Worm (Caenorhabditis elegans) whole organism, midembryonic: ENCODE measurements around the gene ZK637.14.
A peak's percentile ranks its signal among the peaks of the same experiment; 100 is the strongest.

Source experiments
- T22C8.4 ChIP-seq: fragments of 200-800 bp; sonication (Bioruptor generic); IDR thresholded peaks from 2 replicates; pipeline ENCODE4 v1.3.6; 2022; ENCODE audit warnings: missing genetic modification characterization, missing compliant biosample characterization
- cog-1 ChIP-seq: sonication (generic microtip); optimal IDR thresholded peaks from 2 replicates; lab custom pipeline; 2016; ENCODE audit warnings: missing genetic modification characterization, missing compliant biosample characterization
- flt-1 ChIP-seq: fragments of 200-800 bp; sonication (Bioruptor generic); IDR thresholded peaks from 2 replicates; pipeline ENCODE4 v1.3.6; 2022; ENCODE audit warnings: missing genetic modification characterization, missing compliant biosample characterization
- klf-2 ChIP-seq: fragments of 200-800 bp; sonication (Bioruptor generic); conservative IDR thresholded peaks from 2 replicates; pipeline ENCODE4 v1.3.6; 2022; ENCODE audit warnings: missing genetic modification reagents, missing genetic modification characterization, missing compliant biosample characterization
- med-1 ChIP-seq: sonication (generic microtip); optimal IDR thresholded peaks from 2 replicates; lab custom pipeline; 2017; ENCODE audit warnings: missing genetic modification characterization, mild to moderate bottlenecking, missing compliant biosample characterization, antibody characterized with exemption, missing genetic modification reagents; ENCODE audit not compliant: insufficient read depth
- ref-1 ChIP-seq: fragments of 200-800 bp; sonication (Bioruptor generic); conservative IDR thresholded peaks from 2 replicates; pipeline ENCODE4 v1.3.6; 2022; ENCODE audit warnings: missing genetic modification reagents, missing genetic modification characterization, missing compliant biosample characterization
- tab-1 ChIP-seq: fragments of 200-800 bp; sonication (Bioruptor generic); IDR thresholded peaks from 2 replicates; pipeline ENCODE4 v1.3.6; 2022; ENCODE audit warnings: missing genetic modification characterization, missing compliant biosample characterization
- ztf-23 ChIP-seq: fragments of 200-800 bp; sonication (Bioruptor generic); IDR thresholded peaks from 2 replicates; pipeline ENCODE4 v1.3.6; 2022; ENCODE audit warnings: missing genetic modification reagents, missing genetic modification characterization, missing compliant biosample characterization
- ztf-29 ChIP-seq: fragments of 200-800 bp; sonication (Bioruptor generic); IDR thresholded peaks from 2 replicates; pipeline ENCODE4 v1.3.6; 2022; ENCODE audit warnings: missing genetic modification reagents, missing genetic modification characterization, missing compliant biosample characterization

ZK637.14 gene

ce11 chrIII:8888956-8889355 lies at the start of gene ZK637.14:
TSS of gene ZK637.14 (minus strand) at chrIII:8889156.
- peak; percentile 16 for TF ChIP-seq cog-1
- TF ChIP-seq ztf-23 = peak; percentile 37; the same call in 1 of the 2 replicates
- TF ChIP-seq ztf-29 = no peak

DNA sequence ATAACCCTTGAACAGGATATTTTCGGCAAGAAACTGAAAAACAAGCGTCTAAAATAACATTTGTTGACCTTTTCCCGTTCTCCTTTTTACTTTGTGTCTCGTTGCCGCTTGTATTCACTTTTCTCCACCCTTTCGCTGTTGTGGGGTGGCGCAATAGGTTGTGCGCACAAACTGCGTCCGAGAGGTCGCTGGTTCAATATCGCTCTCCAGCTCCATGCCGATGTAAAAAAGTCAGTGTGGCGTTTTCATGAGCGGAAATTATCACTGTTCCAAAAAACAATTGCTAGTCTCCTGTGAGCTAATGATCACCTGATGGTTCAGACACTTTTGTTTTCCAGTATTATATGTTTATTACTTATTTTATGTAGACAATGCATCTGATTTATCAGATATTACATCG lies 48.6 kb upstream of the ZK637.14 start:
- TF ChIP-seq cog-1 (peak; percentile 91), ztf-23 (peak; percentile 95), ref-1 (GFP tag; lab: Robert Waterston, UW) (peak; percentile 89), med-1 (GFP tag; lab: Kevin White, UChicago) (peak; percentile 54), flt-1 (GFP tag; lab: Robert Waterston, UW) (peak; percentile 96), klf-2 (peak; percentile 92), tab-1 (GFP tag; lab: Robert Waterston, UW) (peak; percentile 93), ztf-29 (peak; percentile 94), T22C8.4 (GFP tag; lab: Robert Waterston, UW) (peak; percentile 87)

ce11 chrIII:8934378-8934777 lies 45.4 kb upstream of the ZK637.14 start:
- TF ChIP-seq T22C8.4 (GFP tag; lab: Robert Waterston, UW) = no peak
- TF ChIP-seq ref-1 (GFP tag; lab: Robert Waterston, UW) = no peak

- no peak for TF ChIP-seq ztf-23
- TF ChIP-seq flt-1 (GFP tag; lab: Robert Waterston, UW) = no peak
- TF ChIP-seq tab-1 (GFP tag; lab: Robert Waterston, UW) = no peak
- no peak for TF ChIP-seq cog-1
- TF ChIP-seq klf-2 = no peak
- TF ChIP-seq med-1 (GFP tag; lab: Kevin White, UChicago) = no peak
- TF ChIP-seq ztf-29 = no peak
- TF ChIP-seq ref-1 (GFP tag; lab: Robert Waterston, UW) = no peak
- no peak for TF ChIP-seq T22C8.4 (GFP tag; lab: Robert Waterston, UW)
Observed at ce11 chrIII:8933696-8934095, 44.7 kb upstream of the ZK637.14 start.

ce11 chrIII:8929723-8930122 lies 40.8 kb upstream of the ZK637.14 start, which contains the start of gene arrd-15:
TSS of gene arrd-15 (plus strand) at chrIII:8930023.
- TF ChIP-seq med-1 (GFP tag; lab: Kevin White, UChicago) = no peak
- TF ChIP-seq klf-2 = no peak
- TF ChIP-seq ztf-23 = no peak

ce11 chrIII:8926512-8926911 lies 37.6 kb upstream of the ZK637.14 start:
- TF ChIP-seq ztf-23 (no peak), ztf-29 (no peak), klf-2 (no peak), cog-1 (no peak), ref-1 (GFP tag; lab: Robert Waterston, UW) (no peak), T22C8.4 (GFP tag; lab: Robert Waterston, UW) (no peak), tab-1 (GFP tag; lab: Robert Waterston, UW) (no peak)

ce11 chrIII:8925539-8925938 lies 36.6 kb upstream of the ZK637.14 start:
- TF ChIP-seq tab-1 (GFP tag; lab: Robert Waterston, UW) (no peak), klf-2 (no peak), ztf-23 (no peak), ref-1 (GFP tag; lab: Robert Waterston, UW) (no peak), flt-1 (GFP tag; lab: Robert Waterston, UW) (no peak), cog-1 (no peak), med-1 (GFP tag; lab: Kevin White, UChicago) (no peak), ztf-29 (no peak), T22C8.4 (GFP tag; lab: Robert Waterston, UW) (no peak)

DNA sequence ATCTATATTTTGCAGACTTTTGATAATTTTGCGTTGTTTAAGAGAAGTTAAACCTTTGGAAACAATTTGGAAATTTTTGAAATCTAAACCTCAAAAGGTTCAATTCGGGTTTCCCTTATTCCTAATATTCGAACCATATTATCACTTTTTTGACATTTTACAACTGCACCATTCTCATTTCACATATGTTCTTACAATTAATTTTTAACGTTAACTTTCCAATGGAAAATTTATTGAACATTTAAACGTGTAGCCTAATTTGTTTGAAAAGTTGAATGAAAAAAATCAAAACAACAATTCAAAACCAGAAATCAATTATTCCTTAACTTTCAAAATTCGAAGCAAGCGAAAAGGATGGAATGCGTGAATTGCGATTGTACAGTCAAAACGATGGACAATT lies 35.0 kb upstream of the ZK637.14 start, which contains the start of gene ZK637.12:
Gene ZK637.12 (plus strand): TSS at position 301 of the 400 bp plus-strand sequence.
- TF ChIP-seq ztf-29 (no peak), tab-1 (GFP tag; lab: Robert Waterston, UW) (no peak), klf-2 (no peak), flt-1 (GFP tag; lab: Robert Waterston, UW) (no peak), med-1 (GFP tag; lab: Kevin White, UChicago) (no peak), ztf-23 (no peak), cog-1 (no peak), ref-1 (GFP tag; lab: Robert Waterston, UW) (no peak), T22C8.4 (GFP tag; lab: Robert Waterston, UW) (no peak)

DNA sequence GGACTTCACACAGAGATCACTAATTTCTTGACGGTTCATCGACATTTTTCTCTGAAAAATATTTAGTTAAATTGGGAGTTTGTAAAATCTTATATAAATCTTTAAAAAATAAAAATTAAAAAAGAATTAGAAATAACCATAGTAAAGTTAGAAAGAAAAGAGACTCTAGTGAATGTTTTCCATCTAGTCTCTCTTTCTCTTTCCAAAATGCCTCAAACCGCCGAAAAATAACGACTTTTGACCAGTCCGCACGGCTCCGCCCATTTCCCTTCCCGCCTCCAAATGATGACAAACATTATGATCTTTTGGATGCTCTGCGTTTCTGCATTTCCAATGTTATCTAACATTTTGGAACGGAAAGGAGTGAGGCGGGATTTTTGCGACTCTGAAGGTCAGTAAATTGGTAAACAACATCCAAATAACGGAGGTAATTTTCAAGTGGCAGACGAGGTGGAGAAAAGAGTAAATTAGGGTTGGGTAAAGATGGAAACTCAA lies 34.3 kb upstream of the ZK637.14 start, which contains the start of gene glb-1:
Gene glb-1 (minus strand): TSS at position 51 of the 495 bp plus-strand sequence.
- no peak for TF ChIP-seq ztf-29
- no peak for TF ChIP-seq cog-1
- TF ChIP-seq tab-1 (GFP tag; lab: Robert Waterston, UW) = no peak
- no peak for TF ChIP-seq ztf-23
- no peak for TF ChIP-seq T22C8.4 (GFP tag; lab: Robert Waterston, UW)
- TF ChIP-seq med-1 (GFP tag; lab: Kevin White, UChicago) = no peak
- no peak for TF ChIP-seq ref-1 (GFP tag; lab: Robert Waterston, UW)
- TF ChIP-seq flt-1 (GFP tag; lab: Robert Waterston, UW) = no peak

ce11 chrIII:8922061-8922460 lies 33.1 kb upstream of the ZK637.14 start:
- TF ChIP-seq ztf-29 (no peak), ztf-23 (no peak)

DNA sequence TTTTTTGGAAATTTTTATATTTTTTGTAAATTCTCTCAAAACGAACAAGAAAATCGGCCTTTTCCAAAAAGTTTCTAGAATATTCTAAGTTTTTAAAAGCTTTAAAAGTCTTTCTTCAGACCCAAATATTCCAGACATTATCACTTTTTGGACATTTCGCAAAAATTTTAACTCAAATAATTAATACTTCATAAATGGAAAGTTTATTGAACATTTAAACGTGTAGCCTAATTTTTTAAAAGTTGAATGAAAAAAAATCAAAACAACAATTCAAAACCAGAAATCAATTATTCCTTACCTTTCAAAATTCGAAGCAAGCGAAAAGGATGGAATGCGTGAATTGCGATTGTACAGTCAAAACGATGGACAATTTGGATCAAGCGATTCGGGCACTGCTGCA lies 30.8 kb upstream of the ZK637.14 start, which contains the start of gene ZK637.15:
Gene ZK637.15 (plus strand): TSS at position 301 of the 400 bp plus-strand sequence.
- TF ChIP-seq ztf-29 (no peak), klf-2 (no peak), cog-1 (no peak)
